Fruit fly (Drosophila melanogaster) whole organism, prepupa: ENCODE results near the gene CG14647.

Experiments
- CG11902 ChIP-seq: fragments of 200-800 bp; sonication (Bioruptor generic); optimal IDR thresholded peaks from 3 replicates; lab custom pipeline; 2016; ENCODE audit warnings: missing biosample characterization, missing genetic modification characterization
- CG15336 ChIP-seq: fragments of 200-800 bp; sonication (Bioruptor generic); IDR thresholded peaks from 2 replicates; pipeline ENCODE4 v1.3.6; 2022; ENCODE audit warnings: missing biosample characterization, missing genetic modification characterization
- CG1621 ChIP-seq: fragments of 200-800 bp; sonication (Bioruptor generic); optimal IDR thresholded peaks from 3 replicates; lab custom pipeline; 2018; ENCODE audit warnings: missing biosample characterization, mild to moderate bottlenecking, missing genetic modification characterization
- CG6276 ChIP-seq: fragments of 200-800 bp; sonication (Bioruptor generic); optimal IDR thresholded peaks from 2 replicates; lab custom pipeline; 2017; ENCODE audit warnings: missing biosample characterization, mild to moderate bottlenecking, missing genetic modification characterization
- CG8119 ChIP-seq: fragments of 200-800 bp; sonication (Bioruptor generic); IDR thresholded peaks from 3 replicates; pipeline ENCODE4 v1.3.6; 2022; ENCODE audit warnings: missing biosample characterization, missing genetic modification characterization
- Eip78C ChIP-seq: fragments of 200-800 bp; sonication (Bioruptor generic); peaks from one replicate; lab custom pipeline; 2016; ENCODE audit warnings: missing biosample characterization, missing genetic modification characterization
- eg ChIP-seq: fragments of 200-800 bp; sonication (Bioruptor generic); IDR thresholded peaks from 3 replicates; pipeline ENCODE4 v1.3.6; 2022; ENCODE audit warnings: missing biosample characterization, missing genetic modification characterization
- fd59A ChIP-seq: fragments of 200-800 bp; sonication (Bioruptor generic); optimal IDR thresholded peaks from 2 replicates; lab custom pipeline; 2017; ENCODE audit warnings: missing biosample characterization, mild to moderate bottlenecking, missing genetic modification characterization, missing genetic modification reagents

The CG14647 gene

DNA sequence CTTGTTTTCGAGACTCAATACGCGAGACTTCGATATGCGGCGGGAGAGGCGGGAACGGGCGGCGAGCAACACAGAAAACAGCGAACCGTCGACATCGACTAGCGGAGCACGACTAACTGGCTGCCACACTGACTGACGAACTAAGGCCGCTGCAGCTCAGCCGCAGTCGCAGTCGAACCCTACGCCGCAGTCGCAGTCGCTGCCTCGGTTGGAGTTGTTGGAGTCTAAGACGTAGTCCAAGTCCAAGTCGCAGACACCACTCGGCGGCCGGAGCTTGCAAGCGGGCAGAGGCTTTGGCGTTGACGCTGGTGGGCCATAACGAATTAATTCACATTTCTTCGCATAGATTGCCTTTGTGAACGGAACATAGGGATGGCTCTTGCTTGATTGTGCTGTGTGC lies 50.4 kb downstream of the CG14647 start:
- TF ChIP-seq CG15336 (GFP tag; lab: Robert Waterston, UW) (0 out of 2 replicates have a peak, but pooled peaks have one; percentile 21), CG6276 (GFP tag; lab: Kevin White, UChicago) (no peak), eg (peak; percentile 29; the same call in 1 of the 3 replicates), Eip78C (GFP tag; lab: Kevin White, UChicago) (peak; percentile 34), CG8119 (GFP tag; lab: Robert Waterston, UW) (0 out of 3 replicates have a peak, but pooled peaks have one; percentile 21), CG11902 (GFP tag; lab: Kevin White, UChicago) (no peak), fd59A (GFP tag; lab: Kevin White, UChicago) (no peak), CG1621 (peak; percentile 31)
